Fruit fly (Drosophila melanogaster) Kc167 (cell line): ENCODE results near the gene HDAC11.

Experiments
- Myc ChIP-seq: fragments of >200 bp; optimal IDR thresholded peaks from 2 replicates; lab custom pipeline; 2017; ENCODE audit warnings: missing external identifiers
- Sin3A ChIP-seq: fragments of >200 bp; optimal IDR thresholded peaks from 2 replicates; lab custom pipeline; 2018; ENCODE audit warnings: missing external identifiers
- h ChIP-seq: fragments of >200 bp; optimal IDR thresholded peaks from 3 replicates; lab custom pipeline; 2018; ENCODE audit warnings: missing external identifiers
- insv ChIP-seq: fragments of >200 bp; optimal IDR thresholded peaks from 3 replicates; lab custom pipeline; 2018; ENCODE audit warnings: missing external identifiers
- psq ChIP-seq: fragments of >200 bp; optimal IDR thresholded peaks from 2 replicates; lab custom pipeline; 2017; ENCODE audit warnings: missing external identifiers
- ttk ChIP-seq: sonication (Bioruptor generic); optimal IDR thresholded peaks from 2 replicates; lab custom pipeline; 2017; ENCODE audit warnings: missing external identifiers

The HDAC11 gene

DNA sequence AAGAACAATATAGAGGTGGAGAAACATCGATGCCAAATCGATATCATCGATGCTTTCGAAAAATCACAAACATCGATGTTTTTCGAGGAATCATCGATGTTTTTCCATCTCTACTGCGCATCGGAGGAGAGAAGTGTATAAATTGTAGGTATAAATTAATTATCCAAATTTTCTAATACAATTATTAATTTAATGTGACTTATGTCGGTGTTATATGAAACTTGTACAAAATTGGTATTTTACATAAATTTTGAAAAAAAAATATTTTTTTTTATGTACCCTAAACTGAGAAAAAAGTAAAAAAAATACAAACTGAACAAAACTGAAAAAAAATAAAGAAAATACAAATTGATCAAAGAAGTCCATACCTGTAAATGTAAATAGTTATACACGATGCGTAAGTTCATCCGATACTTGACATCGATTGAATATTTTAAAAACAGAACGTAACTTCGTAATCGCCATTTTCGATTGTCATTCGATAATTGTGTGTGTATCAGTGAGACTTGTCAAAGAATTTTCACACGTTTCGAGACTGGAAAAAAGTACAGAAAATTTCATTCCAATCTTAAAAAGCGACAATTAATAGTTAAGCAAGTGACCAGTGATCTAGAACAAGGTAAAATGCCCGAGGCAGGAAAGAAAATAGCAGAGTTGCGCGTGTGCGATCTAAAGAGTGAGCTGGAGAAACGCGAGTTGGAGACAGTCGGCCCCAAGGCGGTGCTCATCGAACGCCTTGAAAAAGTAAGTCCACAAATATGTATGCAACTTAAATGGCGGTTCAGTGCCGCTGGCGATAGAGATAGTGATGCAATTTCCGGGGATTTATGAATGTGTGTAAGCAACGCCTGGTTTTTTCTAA, 38.8 kb downstream of the HDAC11 start, which contains the start of the genes CG5808 and Saf-B:
Gene CG5808, minus strand, starts transcription at position 15 of the 862 bp plus-strand sequence.
Gene Saf-B, plus strand, starts transcription at position 472 of the 862 bp plus-strand sequence.
- TF ChIP-seq Sin3A (lab: Kevin White, UChicago) (no peak), h (lab: Kevin White, UChicago) (no peak), insv (lab: Kevin White, UChicago) (no peak), Myc (lab: Kevin White, UChicago) (no peak), psq (lab: Kevin White, UChicago) (no peak), ttk (lab: Kevin White, UChicago) (no peak)

DNA sequence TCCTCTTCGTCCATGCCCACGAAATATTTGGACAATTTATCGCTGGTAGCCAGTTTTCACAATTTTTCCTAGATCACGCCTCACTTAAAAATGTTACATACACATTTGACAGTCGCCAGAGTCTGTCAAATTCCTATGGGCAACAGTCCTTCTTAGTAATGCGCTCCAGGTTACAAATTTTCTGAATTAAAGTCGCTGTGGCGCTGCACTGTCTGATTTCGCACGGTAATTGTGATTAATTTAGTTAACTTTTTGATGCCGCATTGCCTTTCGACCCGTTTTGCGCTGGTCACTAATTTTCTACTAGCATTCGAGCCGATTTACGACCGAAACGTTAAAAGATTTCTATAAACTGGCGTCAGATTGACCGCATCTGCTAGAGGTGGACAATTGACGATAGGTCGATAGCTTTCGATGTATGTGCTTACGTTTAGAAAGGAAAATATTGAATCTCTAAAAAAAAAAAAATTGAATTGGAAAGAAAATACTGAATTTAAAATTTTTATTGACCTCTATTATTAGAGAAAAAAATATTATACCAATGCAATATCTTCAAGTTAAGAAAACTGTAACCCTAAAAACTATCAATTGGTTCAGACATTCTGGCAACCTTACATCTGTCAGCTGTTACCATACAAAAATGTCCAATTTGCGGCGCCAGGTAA, 42.3 kb downstream of the HDAC11 start, which contains the start of the genes lili and CG34150:
Gene lili, minus strand, starts transcription at position 376 of the 665 bp plus-strand sequence.
Gene CG34150, plus strand, starts transcription at position 626 of the 665 bp plus-strand sequence.
- TF ChIP-seq insv (lab: Kevin White, UChicago), result no peak
- TF ChIP-seq ttk (lab: Kevin White, UChicago), result no peak
- no peak for TF ChIP-seq h (lab: Kevin White, UChicago)
- no peak for TF ChIP-seq Myc (lab: Kevin White, UChicago)
- TF ChIP-seq psq (lab: Kevin White, UChicago), result no peak
- no peak for TF ChIP-seq Sin3A (lab: Kevin White, UChicago)

DNA sequence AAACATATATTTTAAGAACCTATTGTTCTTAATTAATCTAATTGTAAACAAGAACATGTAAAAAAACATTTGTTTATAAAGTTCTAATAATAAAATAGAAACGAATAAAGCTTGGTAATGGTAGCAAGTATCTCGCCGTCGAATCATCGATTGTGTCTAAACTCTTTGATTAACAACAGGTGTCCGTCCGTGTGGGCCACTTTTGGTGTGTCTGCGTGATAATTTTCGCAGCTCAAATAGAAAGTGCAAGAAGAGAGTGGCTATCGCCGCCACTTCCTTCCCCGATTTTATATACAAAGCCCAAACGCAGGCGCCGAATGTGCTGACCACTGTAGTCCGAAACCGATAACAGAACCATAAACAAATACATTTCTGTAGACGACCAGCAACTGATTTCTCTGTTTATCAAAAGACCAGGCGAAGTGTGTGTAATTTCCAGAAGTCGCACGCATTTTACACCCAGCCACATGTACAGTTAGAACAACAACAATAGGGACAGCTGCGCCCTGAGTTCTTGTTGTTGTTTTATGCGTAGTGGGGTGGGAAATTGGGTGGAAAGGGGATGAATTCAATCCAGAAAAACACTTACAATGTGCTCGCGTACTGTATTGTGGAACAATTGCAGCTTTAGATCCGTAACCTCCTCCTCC, 42.9 kb downstream of the HDAC11 start:
- TF ChIP-seq Myc (lab: Kevin White, UChicago), result no peak
- no peak for TF ChIP-seq h (lab: Kevin White, UChicago)
- TF ChIP-seq psq (lab: Kevin White, UChicago), result no peak
- TF ChIP-seq ttk (lab: Kevin White, UChicago), result no peak
- no peak for TF ChIP-seq insv (lab: Kevin White, UChicago)
- TF ChIP-seq Sin3A (lab: Kevin White, UChicago), result no peak

DNA sequence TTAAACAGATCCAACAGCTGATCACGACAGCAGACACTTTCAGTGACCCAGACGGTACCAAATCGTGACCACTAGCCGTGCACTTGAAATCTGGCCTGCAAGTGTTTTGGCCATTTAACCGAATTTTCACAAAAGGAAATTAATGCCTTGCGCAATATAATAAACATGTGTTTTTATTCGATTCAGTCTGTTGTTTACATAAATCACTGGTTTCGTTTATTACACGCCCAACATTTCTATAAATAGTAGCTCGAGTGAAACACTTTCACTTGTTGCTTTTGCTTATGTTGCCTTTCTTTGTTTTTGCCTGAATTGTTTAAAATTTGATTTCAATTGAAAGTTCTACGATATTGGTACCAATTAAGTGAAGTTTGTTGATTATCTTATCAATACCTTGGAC, 43.6 kb downstream of the HDAC11 start:
- no peak for TF ChIP-seq Sin3A (lab: Kevin White, UChicago)
- TF ChIP-seq h (lab: Kevin White, UChicago), result no peak
- TF ChIP-seq Myc (lab: Kevin White, UChicago), result no peak
- TF ChIP-seq insv (lab: Kevin White, UChicago), result no peak
- no peak for TF ChIP-seq psq (lab: Kevin White, UChicago)
- TF ChIP-seq ttk (lab: Kevin White, UChicago), result no peak

- no peak for TF ChIP-seq Myc (lab: Kevin White, UChicago)
- TF ChIP-seq h (lab: Kevin White, UChicago), result no peak
- TF ChIP-seq ttk (lab: Kevin White, UChicago), result no peak
- TF ChIP-seq insv (lab: Kevin White, UChicago), result no peak
- no peak for TF ChIP-seq Sin3A (lab: Kevin White, UChicago)
- TF ChIP-seq psq (lab: Kevin White, UChicago), result no peak
Observed at dm6 chr3R:24810844-24811625, 45.0 kb downstream of the HDAC11 start.

DNA sequence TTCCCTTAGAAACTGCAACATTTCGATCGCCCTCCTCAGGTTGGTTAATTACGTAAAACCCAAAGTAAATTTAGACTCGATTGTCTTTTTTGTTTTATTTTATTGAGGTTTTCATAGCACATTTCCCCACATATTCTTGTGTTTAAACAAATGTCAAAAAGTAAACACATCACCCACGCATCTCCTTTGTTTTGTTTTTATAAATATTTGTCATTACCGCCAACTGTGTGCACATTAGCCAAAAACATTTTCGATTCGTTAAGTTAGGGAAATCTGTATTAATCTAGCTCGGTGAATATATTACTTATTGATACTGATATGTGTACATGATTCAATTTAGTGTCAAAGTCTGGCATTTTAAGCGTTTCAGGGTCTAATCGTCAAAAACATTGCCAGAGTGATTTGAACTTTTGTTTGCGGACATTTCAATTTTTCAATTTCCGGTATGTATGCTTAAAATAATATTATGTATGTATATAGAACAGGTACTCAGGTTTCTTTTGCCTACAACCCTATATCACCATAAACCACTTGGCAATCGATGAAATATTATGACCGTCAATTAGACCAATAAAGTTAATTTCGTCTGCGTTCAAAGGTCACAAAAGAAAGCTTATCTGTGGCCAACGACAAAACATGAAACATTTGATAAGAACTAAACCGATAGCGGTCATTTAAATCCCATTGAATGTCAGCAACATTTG, 46.3 kb downstream of the HDAC11 start:
- TF ChIP-seq h (lab: Kevin White, UChicago), result no peak
- TF ChIP-seq ttk (lab: Kevin White, UChicago), result no peak
- TF ChIP-seq Sin3A (lab: Kevin White, UChicago), result no peak
- no peak for TF ChIP-seq Myc (lab: Kevin White, UChicago)
- TF ChIP-seq insv (lab: Kevin White, UChicago), result no peak
- TF ChIP-seq psq (lab: Kevin White, UChicago), result no peak

DNA sequence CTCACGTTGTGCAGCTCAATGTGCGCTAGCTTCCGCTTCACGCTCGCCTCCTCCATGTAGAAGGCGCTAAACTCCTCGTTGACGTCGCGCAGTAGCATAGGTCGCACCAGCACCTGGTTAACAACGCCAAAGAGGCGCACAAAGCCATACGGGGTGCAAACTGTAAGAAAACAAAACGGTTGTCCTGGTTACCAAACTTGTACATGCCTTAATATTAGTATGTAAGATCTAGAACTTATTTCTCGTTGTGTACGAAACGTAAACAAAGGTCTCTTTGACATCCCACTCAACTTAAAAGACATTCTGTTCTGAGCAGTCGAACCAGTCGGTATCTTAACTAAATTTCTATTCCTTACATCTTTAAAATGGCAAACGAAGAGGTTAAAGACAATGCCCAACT, 48.7 kb downstream of the HDAC11 start, which contains the start of gene CG6980:
Gene CG6980, plus strand, starts transcription at position 301 of the 400 bp plus-strand sequence.
- TF ChIP-seq insv (lab: Kevin White, UChicago) (no peak), ttk (lab: Kevin White, UChicago) (no peak), psq (lab: Kevin White, UChicago) (no peak), h (lab: Kevin White, UChicago) (no peak), Myc (lab: Kevin White, UChicago) (no peak), Sin3A (lab: Kevin White, UChicago) (no peak)

dm6 chr3R:24805048-24805447, 51.0 kb downstream of the HDAC11 start, which contains the start of gene polybromo:
Gene polybromo (minus strand): TSS chr3R:24805259.
- TF ChIP-seq h (lab: Kevin White, UChicago), result no peak
